Fruit fly (Drosophila melanogaster): ENCODE measurements around the gene BOD1.

BOD1 gene

DNA sequence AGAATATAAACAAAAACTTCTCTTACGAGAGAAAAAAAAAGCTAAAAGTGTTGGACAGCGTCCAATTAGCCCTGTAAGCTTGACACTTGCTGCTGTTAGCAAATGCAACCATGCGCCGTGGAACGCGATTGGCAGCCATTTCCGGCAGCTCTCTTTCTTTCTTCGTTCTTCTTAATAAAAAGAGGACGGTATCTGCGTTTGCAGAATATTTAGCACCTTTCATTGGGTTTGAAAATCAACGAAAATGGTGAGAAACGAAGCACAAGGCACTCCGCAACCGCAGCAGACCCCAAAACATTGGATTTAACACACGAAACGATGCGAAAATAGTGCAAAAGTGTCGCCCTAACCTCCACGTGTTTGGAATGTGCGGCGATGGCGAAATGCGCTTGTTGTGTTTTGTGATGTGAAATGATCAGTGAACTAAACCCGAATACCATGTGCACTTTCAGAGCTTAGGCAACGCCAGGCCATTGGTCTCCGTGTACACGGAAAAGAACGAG, 15.3 kb upstream of the BOD1 start, which contains the start of gene RpL4:
Gene RpL4 (plus strand): TSS at position 149 of the 503 bp plus-strand sequence.
- peak; percentile 77 for TF ChIP-seq dmrt93B (GFP tag; optimal IDR thresholded peaks at IDR 0.05)
- no peak for TF ChIP-seq Jra (GFP tag; optimal IDR thresholded peaks at IDR 0.05)
- TF ChIP-seq CrebA (GFP tag; optimal IDR thresholded peaks at IDR 0.05; ENCODE audit: borderline replicate concordance): no peak
- TF ChIP-seq dl (GFP tag; optimal IDR thresholded peaks at IDR 0.05; ENCODE audit: insufficient read depth in 1 of 2, partially characterized antibody in 2 of 2): no peak
- no peak for TF ChIP-seq tai (GFP tag; optimal IDR thresholded peaks at IDR 0.05)
- peak; percentile 81 for TF ChIP-seq CG9705 (GFP tag; optimal IDR thresholded peaks at IDR 0.05)
- no peak for TF ChIP-seq brk (GFP tag; optimal IDR thresholded peaks at IDR 0.05)
- TF ChIP-seq sage (GFP tag; optimal IDR thresholded peaks at IDR 0.05): peak; percentile 42
- TF ChIP-seq h (GFP tag; optimal IDR thresholded peaks at IDR 0.05): peak; percentile 76
- peak in 1 of 2 experiments; percentile 66 for TF ChIP-seq foxo (GFP tag; optimal IDR thresholded peaks at IDR 0.05)
- TF ChIP-seq fru (GFP tag; optimal IDR thresholded peaks at IDR 0.05): peak; percentile 57
- no peak for TF ChIP-seq Dif (GFP tag; optimal IDR thresholded peaks at IDR 0.05; ENCODE audit: partially characterized antibody)
- no peak for TF ChIP-seq usp (GFP tag; optimal IDR thresholded peaks at IDR 0.05)
- peak; percentile 65 for TF ChIP-seq Mio (GFP tag; optimal IDR thresholded peaks at IDR 0.05)
- TF ChIP-seq pan (optimal IDR thresholded peaks at IDR 0.05): no peak
- TF ChIP-seq rgr (GFP tag; optimal IDR thresholded peaks at IDR 0.05): peak; percentile 92
- TF ChIP-seq Abd-B (GFP tag; optimal IDR thresholded peaks at IDR 0.05): no peak
- peak; percentile 83 for TF ChIP-seq sv (GFP tag; optimal IDR thresholded peaks at IDR 0.05)
- no peak for TF ChIP-seq Dfd (GFP tag; optimal IDR thresholded peaks at IDR 0.05)
- TF ChIP-seq jim (GFP tag; optimal IDR thresholded peaks at IDR 0.05): no peak
- peak; percentile 55 for TF ChIP-seq Myc (optimal IDR thresholded peaks at IDR 0.05)
- TF ChIP-seq Hr78 (GFP tag; optimal IDR thresholded peaks at IDR 0.05): no peak
- peak; percentile 74 for TF ChIP-seq br (GFP tag; optimal IDR thresholded peaks at IDR 0.05)
- TF ChIP-seq dsf (GFP tag; optimal IDR thresholded peaks at IDR 0.05; ENCODE audit: borderline replicate concordance): peak; percentile 68
- TF ChIP-seq CG32264 (GFP tag; optimal IDR thresholded peaks at IDR 0.05): peak; percentile 39
- TF ChIP-seq Hnf4 (GFP tag; optimal IDR thresholded peaks at IDR 0.05): no peak
- TF ChIP-seq GATAd (GFP tag; optimal IDR thresholded peaks at IDR 0.05): no peak
- TF ChIP-seq ey (GFP tag; optimal IDR thresholded peaks at IDR 0.05): peak; percentile 35
- peak; percentile 61 for TF ChIP-seq psq (GFP tag; optimal IDR thresholded peaks at IDR 0.05)
- TF ChIP-seq woc (GFP tag; optimal IDR thresholded peaks at IDR 0.05): peak; percentile 69
- TF ChIP-seq HLH106 (tag; optimal IDR thresholded peaks at IDR 0.05): peak; percentile 37
- TF ChIP-seq OdsH (GFP tag; optimal IDR thresholded peaks at IDR 0.05): peak; percentile 77
- TF ChIP-seq Sp1 (GFP tag; optimal IDR thresholded peaks at IDR 0.05): peak; percentile 91
- TF ChIP-seq Rel (GFP tag; optimal IDR thresholded peaks at IDR 0.05): no peak
- peak; percentile 31 for TF ChIP-seq Rel (tag; optimal IDR thresholded peaks at IDR 0.05)
- no peak for TF ChIP-seq lola (GFP tag; optimal IDR thresholded peaks at IDR 0.05)
- peak; percentile 90 for TF ChIP-seq Hr83 (GFP tag; optimal IDR thresholded peaks at IDR 0.05; ENCODE audit: poor library complexity, severe bottlenecking)
- no peak for TF ChIP-seq N (GFP tag; optimal IDR thresholded peaks at IDR 0.05)
- no peak for TF ChIP-seq Vsx2 (GFP tag; optimal IDR thresholded peaks at IDR 0.05; ENCODE audit: partially characterized antibody)

- no peak for TF ChIP-seq CG32264 (GFP tag; optimal IDR thresholded peaks at IDR 0.05)
- TF ChIP-seq woc (GFP tag; optimal IDR thresholded peaks at IDR 0.05): peak; percentile 4
- peak; percentile 40 for TF ChIP-seq GATAd (GFP tag; optimal IDR thresholded peaks at IDR 0.05)
- TF ChIP-seq CG9705 (GFP tag; optimal IDR thresholded peaks at IDR 0.05): peak; percentile 2
- peak; percentile 42 for TF ChIP-seq OdsH (GFP tag; optimal IDR thresholded peaks at IDR 0.05)
- no peak for TF ChIP-seq lola (GFP tag; optimal IDR thresholded peaks at IDR 0.05)
- TF ChIP-seq dsf (GFP tag; optimal IDR thresholded peaks at IDR 0.05; ENCODE audit: borderline replicate concordance): no peak
- no peak for TF ChIP-seq Vsx2 (GFP tag; optimal IDR thresholded peaks at IDR 0.05; ENCODE audit: partially characterized antibody)
- TF ChIP-seq Hnf4 (GFP tag; optimal IDR thresholded peaks at IDR 0.05): peak; percentile 6
- no peak for TF ChIP-seq Abd-B (GFP tag; optimal IDR thresholded peaks at IDR 0.05)
- TF ChIP-seq ey (GFP tag; optimal IDR thresholded peaks at IDR 0.05): no peak
- TF ChIP-seq dmrt93B (GFP tag; optimal IDR thresholded peaks at IDR 0.05): no peak
- no peak for TF ChIP-seq foxo (GFP tag; optimal IDR thresholded peaks at IDR 0.05)
- TF ChIP-seq tai (GFP tag; optimal IDR thresholded peaks at IDR 0.05): no peak
- no peak for TF ChIP-seq sv (GFP tag; optimal IDR thresholded peaks at IDR 0.05)
- TF ChIP-seq usp (GFP tag; optimal IDR thresholded peaks at IDR 0.05): no peak
- peak; percentile 48 for TF ChIP-seq Sp1 (GFP tag; optimal IDR thresholded peaks at IDR 0.05)
- no peak for TF ChIP-seq jim (GFP tag; optimal IDR thresholded peaks at IDR 0.05)
- TF ChIP-seq rgr (GFP tag; optimal IDR thresholded peaks at IDR 0.05): peak; percentile 38
- no peak for TF ChIP-seq brk (GFP tag; optimal IDR thresholded peaks at IDR 0.05)
- no peak for TF ChIP-seq Dfd (GFP tag; optimal IDR thresholded peaks at IDR 0.05)
- no peak for TF ChIP-seq Rel (GFP tag; optimal IDR thresholded peaks at IDR 0.05)
- peak; percentile 63 for TF ChIP-seq Rel (tag; optimal IDR thresholded peaks at IDR 0.05)
- no peak for TF ChIP-seq Hr78 (GFP tag; optimal IDR thresholded peaks at IDR 0.05)
- TF ChIP-seq HLH106 (tag; optimal IDR thresholded peaks at IDR 0.05): peak; percentile 4
- no peak for TF ChIP-seq psq (GFP tag; optimal IDR thresholded peaks at IDR 0.05)
- no peak for TF ChIP-seq N (GFP tag; optimal IDR thresholded peaks at IDR 0.05)
- no peak for TF ChIP-seq pan (optimal IDR thresholded peaks at IDR 0.05)
- peak; percentile 22 for TF ChIP-seq fru (GFP tag; optimal IDR thresholded peaks at IDR 0.05)
- TF ChIP-seq Hr83 (GFP tag; optimal IDR thresholded peaks at IDR 0.05; ENCODE audit: poor library complexity, severe bottlenecking): peak; percentile 38
- TF ChIP-seq Jra (GFP tag; optimal IDR thresholded peaks at IDR 0.05): peak; percentile 21
- TF ChIP-seq h (GFP tag; optimal IDR thresholded peaks at IDR 0.05): peak; percentile 79
- TF ChIP-seq Myc (optimal IDR thresholded peaks at IDR 0.05): no peak
- TF ChIP-seq Dif (GFP tag; optimal IDR thresholded peaks at IDR 0.05; ENCODE audit: partially characterized antibody): peak; percentile 87
- no peak for TF ChIP-seq CrebA (GFP tag; optimal IDR thresholded peaks at IDR 0.05; ENCODE audit: borderline replicate concordance)
- peak; percentile 35 to 80 for TF ChIP-seq dl (GFP tag; optimal IDR thresholded peaks at IDR 0.05; ENCODE audit: insufficient read depth in 1 of 2, partially characterized antibody in 2 of 2)
- no peak for TF ChIP-seq Mio (GFP tag; optimal IDR thresholded peaks at IDR 0.05)
- TF ChIP-seq br (GFP tag; optimal IDR thresholded peaks at IDR 0.05): peak; percentile 30
These were observed 12.8 kb upstream of the BOD1 start, which contains the start of gene mino for dm6 chr3R:27925000-27925970. TSS of gene mino (plus strand) at chr3R:27925191.
